Worm (Caenorhabditis elegans) whole organism, late embryonic: Measurements from ENCODE around the gene C18C4.7.

Source experiments
- C08G9.2 ChIP-seq: sonication (generic microtip); optimal IDR thresholded peaks from 2 replicates; lab custom pipeline; 2016; ENCODE audit warnings: mild to moderate bottlenecking, missing genetic modification characterization, moderate library complexity, missing compliant biosample characterization
- F13H6.1 ChIP-seq: sonication (generic microtip); optimal IDR thresholded peaks from 2 replicates; lab custom pipeline; 2016; ENCODE audit warnings: missing genetic modification characterization, missing compliant biosample characterization
- K09A11.1 ChIP-seq: sonication (generic microtip); optimal IDR thresholded peaks from 2 replicates; lab custom pipeline; 2017; ENCODE audit warnings: antibody characterized with exemption, mild to moderate bottlenecking, missing genetic modification characterization, missing compliant biosample characterization; ENCODE audit not compliant: insufficient read depth
- T23F11.4 ChIP-seq: fragments of 200-800 bp; sonication (Bioruptor generic); optimal IDR thresholded peaks from 2 replicates; lab custom pipeline; 2018; ENCODE audit warnings: mild to moderate bottlenecking, missing genetic modification characterization, missing compliant biosample characterization
- Y22D7AL.16 ChIP-seq: sonication (generic microtip); optimal IDR thresholded peaks from 2 replicates; lab custom pipeline; 2016; ENCODE audit warnings: missing genetic modification characterization, missing compliant biosample characterization
- ahr-1 ChIP-seq: sonication (generic microtip); optimal IDR thresholded peaks from 2 replicates; lab custom pipeline; 2016; ENCODE audit warnings: missing genetic modification characterization, missing compliant biosample characterization
- ama-1 ChIP-seq: fragments of 150-350 bp; optimal IDR thresholded peaks from 2 replicates; lab custom pipeline; 2014
- ceh-19 ChIP-seq: fragments of 200-800 bp; sonication (Bioruptor generic); optimal IDR thresholded peaks from 2 replicates; lab custom pipeline; 2018; ENCODE audit warnings: mild to moderate bottlenecking, missing genetic modification characterization, missing compliant biosample characterization
- ceh-2 ChIP-seq: sonication (generic microtip); optimal IDR thresholded peaks from 2 replicates; lab custom pipeline; 2016; ENCODE audit warnings: missing genotype, missing genetic modification characterization, missing compliant biosample characterization
- ceh-31 ChIP-seq: sonication (generic microtip); optimal IDR thresholded peaks from 2 replicates; lab custom pipeline; 2016; ENCODE audit warnings: missing genetic modification characterization, missing compliant biosample characterization
- ceh-34 ChIP-seq: sonication (generic microtip); optimal IDR thresholded peaks from 2 replicates; lab custom pipeline; 2016; ENCODE audit warnings: mild to moderate bottlenecking, missing genetic modification characterization, missing compliant biosample characterization
- che-1 ChIP-seq: sonication (generic microtip); optimal IDR thresholded peaks from 2 replicates; lab custom pipeline; 2016; ENCODE audit warnings: mild to moderate bottlenecking, missing genetic modification characterization, missing compliant biosample characterization
- ets-4 ChIP-seq: sonication (generic microtip); optimal IDR thresholded peaks from 2 replicates; lab custom pipeline; 2016; ENCODE audit warnings: missing genetic modification characterization, missing compliant biosample characterization
- fax-1 ChIP-seq: sonication (generic microtip); optimal IDR thresholded peaks from 2 replicates; lab custom pipeline; 2016; ENCODE audit warnings: missing genotype, missing genetic modification characterization, missing compliant biosample characterization
- hlh-13 ChIP-seq: fragments of 200-800 bp; sonication (Bioruptor generic); optimal IDR thresholded peaks from 2 replicates; lab custom pipeline; 2018; ENCODE audit warnings: mild to moderate bottlenecking, missing genetic modification characterization, missing compliant biosample characterization
- hlh-15 ChIP-seq: sonication (generic microtip); optimal IDR thresholded peaks from 2 replicates; lab custom pipeline; 2016; ENCODE audit warnings: missing genetic modification characterization, missing compliant biosample characterization
- hlh-30 ChIP-seq: sonication (generic microtip); optimal IDR thresholded peaks from 2 replicates; lab custom pipeline; 2017; ENCODE audit warnings: antibody characterized with exemption, missing genetic modification characterization, missing compliant biosample characterization; ENCODE audit not compliant: insufficient read depth
- hlh-6 ChIP-seq: sonication (generic microtip); optimal IDR thresholded peaks from 2 replicates; lab custom pipeline; 2016; ENCODE audit warnings: missing genotype, missing genetic modification characterization, missing compliant biosample characterization
- lin-11 ChIP-seq: fragments of 200-800 bp; sonication (Bioruptor generic); optimal IDR thresholded peaks from 2 replicates; lab custom pipeline; 2018; ENCODE audit warnings: mild to moderate bottlenecking, missing genetic modification characterization, missing compliant biosample characterization
- mec-3 ChIP-seq: sonication (generic microtip); optimal IDR thresholded peaks from 2 replicates; lab custom pipeline; 2016; ENCODE audit warnings: borderline replicate concordance, missing genetic modification characterization, missing compliant biosample characterization
- nhr-11 ChIP-seq: fragments of 150-350 bp; optimal IDR thresholded peaks from 2 replicates; lab custom pipeline; 2014; ENCODE audit warnings: missing biosample characterization, missing genetic modification characterization
- odd-2 ChIP-seq: sonication (generic microtip); optimal IDR thresholded peaks from 2 replicates; lab custom pipeline; 2017; ENCODE audit warnings: antibody characterized with exemption, mild to moderate bottlenecking, missing genetic modification characterization, missing compliant biosample characterization
- pag-3 ChIP-seq: sonication (generic microtip); optimal IDR thresholded peaks from 2 replicates; lab custom pipeline; 2016; ENCODE audit warnings: missing compliant biosample characterization, missing genetic modification characterization, borderline replicate concordance
- pat-9 ChIP-seq: fragments of 200-800 bp; sonication (Bioruptor generic); optimal IDR thresholded peaks from 2 replicates; lab custom pipeline; 2018; ENCODE audit warnings: mild to moderate bottlenecking, missing genetic modification characterization, moderate library complexity, missing compliant biosample characterization
- pax-1 ChIP-seq: fragments of 150-350 bp; optimal IDR thresholded peaks from 2 replicates; lab custom pipeline; 2014; ENCODE audit warnings: missing biosample characterization, missing genetic modification characterization
- pha-2 ChIP-seq: sonication (generic microtip); optimal IDR thresholded peaks from 2 replicates; lab custom pipeline; 2017; ENCODE audit warnings: mild to moderate bottlenecking, missing genetic modification characterization, missing compliant biosample characterization
- pha-4 ChIP-seq: fragments of 150-350 bp; optimal IDR thresholded peaks from 2 replicates; lab custom pipeline; 2018; ENCODE audit warnings: missing biosample characterization, missing genetic modification reagents, missing genetic modification characterization
- ref-2 ChIP-seq: sonication (generic microtip); optimal IDR thresholded peaks from 2 replicates; lab custom pipeline; 2016; ENCODE audit warnings: missing genetic modification characterization, missing compliant biosample characterization
- syd-9 ChIP-seq: sonication (generic microtip); optimal IDR thresholded peaks from 2 replicates; lab custom pipeline; 2016; ENCODE audit warnings: mild to moderate bottlenecking, missing genetic modification characterization, moderate library complexity, missing compliant biosample characterization
- ttx-3 ChIP-seq: sonication (generic microtip); optimal IDR thresholded peaks from 2 replicates; lab custom pipeline; 2016; ENCODE audit warnings: missing genetic modification reagents, missing genetic modification characterization, missing compliant biosample characterization
- unc-42 ChIP-seq: sonication (generic microtip); optimal IDR thresholded peaks from 2 replicates; lab custom pipeline; 2016; ENCODE audit warnings: missing genotype, missing genetic modification characterization, missing compliant biosample characterization
- unc-55 ChIP-seq: sonication (generic microtip); optimal IDR thresholded peaks from 2 replicates; lab custom pipeline; 2017; ENCODE audit warnings: missing biosample characterization, missing genetic modification reagents, missing genetic modification characterization
- zip-5 ChIP-seq: sonication (generic microtip); optimal IDR thresholded peaks from 2 replicates; lab custom pipeline; 2016; ENCODE audit warnings: missing genetic modification characterization, missing compliant biosample characterization
- ztf-16 ChIP-seq: sonication (generic microtip); optimal IDR thresholded peaks from 2 replicates; lab custom pipeline; 2017; ENCODE audit warnings: missing genetic modification characterization, missing compliant biosample characterization

The C18C4.7 gene

ce11 chrV:5606255-5606654 lies 39.2 kb upstream of the C18C4.7 start, which contains the start of gene CD4.1:
CD4.1 (plus strand) TSS chrV:5606555.
- TF ChIP-seq pha-2 (tag; lab: Kevin White, UChicago) = no peak
- no peak for TF ChIP-seq pat-9 (tag; lab: Kevin White, UChicago)
- no peak for TF ChIP-seq pha-4 (tag; lab: Kevin White, UChicago)
- TF ChIP-seq ceh-34 (tag; lab: Kevin White, UChicago) = no peak
- no peak for TF ChIP-seq ceh-31 (tag; lab: Kevin White, UChicago)
- no peak for TF ChIP-seq hlh-13
- TF ChIP-seq K09A11.1 (tag; lab: Kevin White, UChicago) = no peak
- TF ChIP-seq ceh-2 = no peak

ce11 chrV:5601263-5601662 lies 34.2 kb upstream of the C18C4.7 start, which contains the start of gene CD4.8:
CD4.8 (minus strand) TSS chrV:5601363.
- TF ChIP-seq odd-2 (tag; lab: Kevin White, UChicago) (no peak), ceh-19 (GFP tag; lab: Kevin White, UChicago) (no peak), nhr-11 (tag; lab: Kevin White, UChicago) (no peak), pag-3 (tag; lab: Kevin White, UChicago) (no peak), C08G9.2 (tag; lab: Kevin White, UChicago) (no peak), lin-11 (tag; lab: Kevin White, UChicago) (no peak), hlh-13 (no peak), F13H6.1 (tag; lab: Kevin White, UChicago) (no peak), fax-1 (tag; lab: Kevin White, UChicago) (no peak)

ce11 chrV:5596391-5597030 lies 29.5 kb upstream of the C18C4.7 start, which contains the start of gene zhit-1:
zhit-1 (minus strand) TSS chrV:5596551.
- TF ChIP-seq pat-9 (tag; lab: Kevin White, UChicago) (no peak), K09A11.1 (tag; lab: Kevin White, UChicago) (no peak), pax-1 (no peak), ceh-2 (no peak), T23F11.4 (GFP tag; lab: Kevin White, UChicago) (no peak), unc-55 (GFP tag; lab: Kevin White, UChicago) (no peak), ztf-16 (tag; lab: Kevin White, UChicago) (no peak), mec-3 (tag; lab: Kevin White, UChicago) (no peak), zip-5 (no peak), hlh-6 (tag; lab: Kevin White, UChicago) (no peak), syd-9 (tag; lab: Kevin White, UChicago) (no peak), hlh-30 (tag; lab: Kevin White, UChicago) (no peak), Y22D7AL.16 (no peak), ets-4 (tag; lab: Kevin White, UChicago) (no peak), F13H6.1 (tag; lab: Kevin White, UChicago) (no peak), che-1 (tag; lab: Kevin White, UChicago) (no peak)

ce11 chrV:5594315-5594714 lies 27.3 kb upstream of the C18C4.7 start, which contains the start of gene crn-2:
crn-2 (plus strand) TSS chrV:5594615.
- TF ChIP-seq unc-42 (tag; lab: Kevin White, UChicago) = no peak
- no peak for TF ChIP-seq ttx-3 (tag; lab: Kevin White, UChicago)
- no peak for TF ChIP-seq ceh-2
- TF ChIP-seq ref-2 (tag; lab: Kevin White, UChicago) = no peak
- TF ChIP-seq ama-1 = no peak
- TF ChIP-seq hlh-15 (tag; lab: Kevin White, UChicago) = no peak
- no peak for TF ChIP-seq pag-3 (tag; lab: Kevin White, UChicago)
- TF ChIP-seq hlh-13 = no peak
- TF ChIP-seq ahr-1 (tag; lab: Kevin White, UChicago) = no peak
- TF ChIP-seq fax-1 (tag; lab: Kevin White, UChicago) = no peak
- TF ChIP-seq, all 69 proteins: peak for 0
